Fruit fly (Drosophila melanogaster): ENCODE data around the gene DNAlig3.

DNAlig3 gene

DNA sequence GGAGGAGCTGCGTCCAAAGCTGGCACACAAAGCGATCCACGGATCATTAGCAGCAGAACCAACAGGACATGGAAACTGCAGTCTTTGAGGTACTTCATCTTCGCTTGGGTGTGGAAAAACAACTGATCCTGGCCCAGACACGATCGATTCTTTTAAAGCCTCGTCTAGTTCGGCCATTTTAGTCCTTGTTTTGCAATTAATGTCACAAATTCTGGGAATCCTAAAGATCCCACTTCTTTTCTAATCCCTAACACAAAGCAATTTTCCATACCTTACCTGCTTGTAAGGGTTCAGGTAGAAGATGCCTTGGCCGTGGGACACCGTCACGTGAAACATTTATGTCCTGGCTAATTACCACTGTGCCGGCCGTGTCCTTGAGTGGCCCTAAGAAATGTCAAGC is 19.1 kb downstream of the DNAlig3 start, which contains the start of gene CG10035:
TSS of gene CG10035 (minus strand) at position 129 of the 400 bp plus-strand sequence.
- TF ChIP-seq Snoo (tag; optimal IDR thresholded peaks at IDR 0.05) (no peak), Pif1A (GFP tag; optimal IDR thresholded peaks at IDR 0.05) (no peak), CG4496 (GFP tag; IDR thresholded peaks at IDR 0.05) (no peak), CG8159 (tag; optimal IDR thresholded peaks at IDR 0.05) (no peak)

- no peak for TF ChIP-seq CG8159 (tag; optimal IDR thresholded peaks at IDR 0.05)
- no peak for TF ChIP-seq gl (tag; optimal IDR thresholded peaks at IDR 0.05)
- no peak for TF ChIP-seq CG10348 (GFP tag; IDR thresholded peaks at IDR 0.05)
- no peak for TF ChIP-seq rn (GFP tag; IDR thresholded peaks at IDR 0.05)
- no peak for TF ChIP-seq Pif1A (GFP tag; optimal IDR thresholded peaks at IDR 0.05)
- TF ChIP-seq CG4496 (GFP tag; IDR thresholded peaks at IDR 0.05), result peak; percentile 67
- TF ChIP-seq Snoo (tag; optimal IDR thresholded peaks at IDR 0.05), result no peak
- TF ChIP-seq EcR (GFP tag; optimal IDR thresholded peaks at IDR 0.05), result peak; percentile 58
- peak; percentile 58; the same call in 1 of the 2 replicates for TF ChIP-seq CG32121 (GFP tag; IDR thresholded peaks at IDR 0.05)
- peak; percentile 73 for TF ChIP-seq CG8301 (tag; optimal IDR thresholded peaks at IDR 0.05)
- no peak for TF ChIP-seq CG13204 (GFP tag; optimal IDR thresholded peaks at IDR 0.05)
- TF ChIP-seq CG12605 (GFP tag; IDR thresholded peaks at IDR 0.05), result no peak; the same call in 1 of the 2 replicates
- no peak for TF ChIP-seq D1 (tag; optimal IDR thresholded peaks at IDR 0.05)
- peak; percentile 55; the same call in 1 of the 2 replicates for TF ChIP-seq Ets98B (GFP tag; IDR thresholded peaks at IDR 0.05)
- peak; percentile 69 for TF ChIP-seq CG14655 (GFP tag; optimal IDR thresholded peaks at IDR 0.05)
- no peak for TF ChIP-seq CG17806 (tag; optimal IDR thresholded peaks at IDR 0.05)
Observed at dm6 chr3R:12381130-12381700, 20.4 kb downstream of the DNAlig3 start.

DNA sequence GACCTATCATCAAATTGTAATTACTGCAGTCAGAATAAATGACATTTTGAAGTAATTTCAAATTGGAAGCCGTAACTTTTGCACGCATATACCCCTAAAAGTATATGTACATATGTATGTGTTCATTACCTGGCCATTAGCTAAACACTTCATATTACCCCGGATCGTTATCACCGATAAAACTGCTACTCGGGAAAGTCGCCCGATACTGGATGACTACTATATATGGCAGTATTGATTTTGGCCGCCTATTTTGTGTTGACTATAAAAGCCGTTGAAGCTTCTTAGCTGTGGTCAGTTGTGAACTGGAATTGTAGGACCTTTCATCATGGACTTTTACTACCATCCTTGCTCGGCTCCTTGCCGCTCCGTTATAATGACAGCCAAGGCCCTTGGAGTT is 21.9 kb downstream of the DNAlig3 start, which contains the start of gene GstD8:
TSS of gene GstD8 (plus strand) at position 301 of the 400 bp plus-strand sequence.
- TF ChIP-seq Pif1B (GFP tag; optimal IDR thresholded peaks at IDR 0.05) (no peak), Ets98B (GFP tag; IDR thresholded peaks at IDR 0.05) (no peak)

DNA sequence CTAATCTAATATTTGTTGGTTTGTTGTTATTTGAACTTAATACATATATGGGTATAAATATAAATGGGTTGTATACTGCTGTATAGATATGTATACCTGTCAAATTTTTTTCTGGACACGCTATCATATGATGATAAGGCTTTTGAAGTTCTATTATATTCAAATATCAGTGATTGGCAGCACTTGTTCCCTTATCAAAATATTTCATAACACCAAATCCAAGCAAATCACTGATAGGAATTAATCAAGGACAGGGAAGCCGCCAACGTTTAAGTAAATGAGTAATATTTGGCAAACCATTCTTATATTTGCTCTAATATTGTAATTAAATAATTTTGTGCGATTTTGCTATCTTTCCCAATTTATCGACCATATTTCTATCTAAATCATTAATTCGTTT is 22.4 kb downstream of the DNAlig3 start:
- TF ChIP-seq CG15710 (tag; optimal IDR thresholded peaks at IDR 0.05) (no peak), D1 (tag; optimal IDR thresholded peaks at IDR 0.05) (no peak), rn (GFP tag; IDR thresholded peaks at IDR 0.05) (no peak), CG32121 (GFP tag; IDR thresholded peaks at IDR 0.05) (no peak), CG9948 (tag; optimal IDR thresholded peaks at IDR 0.05) (no peak), CG4496 (GFP tag; IDR thresholded peaks at IDR 0.05) (no peak), Snoo (tag; optimal IDR thresholded peaks at IDR 0.05) (no peak), CG8159 (tag; optimal IDR thresholded peaks at IDR 0.05) (no peak), fd96Ca (GFP tag; IDR thresholded peaks at IDR 0.05) (no peak), gl (tag; optimal IDR thresholded peaks at IDR 0.05) (no peak), Ets98B (GFP tag; IDR thresholded peaks at IDR 0.05) (no peak), CG12605 (GFP tag; IDR thresholded peaks at IDR 0.05) (no peak), CG13204 (GFP tag; optimal IDR thresholded peaks at IDR 0.05) (no peak), CG34367 (tag; optimal IDR thresholded peaks at IDR 0.05) (no peak), Pif1A (GFP tag; optimal IDR thresholded peaks at IDR 0.05) (no peak), CG14655 (GFP tag; optimal IDR thresholded peaks at IDR 0.05) (no peak), Pif1B (GFP tag; optimal IDR thresholded peaks at IDR 0.05) (no peak), EcR (GFP tag; optimal IDR thresholded peaks at IDR 0.05) (no peak), CG8301 (tag; optimal IDR thresholded peaks at IDR 0.05) (no peak), CG17806 (tag; optimal IDR thresholded peaks at IDR 0.05) (no peak)

- TF ChIP-seq CG15710 (tag; optimal IDR thresholded peaks at IDR 0.05) (no peak), CG4496 (GFP tag; IDR thresholded peaks at IDR 0.05) (no peak), EcR (GFP tag; optimal IDR thresholded peaks at IDR 0.05) (no peak), CG14655 (GFP tag; optimal IDR thresholded peaks at IDR 0.05) (no peak), Pif1B (GFP tag; optimal IDR thresholded peaks at IDR 0.05) (no peak), rn (GFP tag; IDR thresholded peaks at IDR 0.05) (no peak), Snoo (tag; optimal IDR thresholded peaks at IDR 0.05) (no peak), CG13204 (GFP tag; optimal IDR thresholded peaks at IDR 0.05) (no peak), Ets98B (GFP tag; IDR thresholded peaks at IDR 0.05) (no peak), CG34367 (tag; optimal IDR thresholded peaks at IDR 0.05) (no peak), CG32121 (GFP tag; IDR thresholded peaks at IDR 0.05) (no peak), D1 (tag; optimal IDR thresholded peaks at IDR 0.05) (no peak), CG8301 (tag; optimal IDR thresholded peaks at IDR 0.05) (no peak), fd96Ca (GFP tag; IDR thresholded peaks at IDR 0.05) (no peak)
Observed at dm6 chr3R:12378200-12378599, 23.4 kb downstream of the DNAlig3 start, which contains the start of gene GstD7. TSS of gene GstD7 (plus strand) at chr3R:12378500.

dm6 chr3R:12376828-12377227 is 24.8 kb downstream of the DNAlig3 start, which contains the start of gene GstD6:
TSS of gene GstD6 (plus strand) at chr3R:12377128.
- TF ChIP-seq CG32121 (GFP tag; IDR thresholded peaks at IDR 0.05) (no peak), rn (GFP tag; IDR thresholded peaks at IDR 0.05) (no peak), CG9948 (tag; optimal IDR thresholded peaks at IDR 0.05) (no peak), Ets98B (GFP tag; IDR thresholded peaks at IDR 0.05) (no peak), CG15710 (tag; optimal IDR thresholded peaks at IDR 0.05) (no peak), CG4496 (GFP tag; IDR thresholded peaks at IDR 0.05) (no peak)

Data from whole organism, pupa.